Fruit fly (Drosophila melanogaster): Measurements from ENCODE around the gene CG6171.
A peak's percentile ranks its signal among the peaks of the same experiment; 100 is the strongest.

CG6171 gene

dm6 chr3R:15350993-15351426 lies 12.6 kb downstream of the CG6171 start, which contains the start of the genes Trs33 and Tmtc4 (continued):
- TF ChIP-seq Nf-YB (GFP tag; optimal IDR thresholded peaks at IDR 0.05) (no peak), CG32532 (GFP tag; IDR thresholded peaks at IDR 0.05) (peak; percentile 19; the same call in 1 of the 2 replicates), CG3163 (GFP tag; optimal IDR thresholded peaks at IDR 0.05) (no peak), CG3281 (GFP tag; optimal IDR thresholded peaks at IDR 0.05) (peak; percentile 18), Nf-YC (tag; optimal IDR thresholded peaks at IDR 0.05) (peak; percentile 52), CG15011 (GFP tag; optimal IDR thresholded peaks at IDR 0.05) (no peak), CG15479 (GFP tag; optimal IDR thresholded peaks at IDR 0.05) (no peak), CG18599 (GFP tag; optimal IDR thresholded peaks at IDR 0.05) (peak; percentile 37), Aef1 (GFP tag; IDR thresholded peaks at IDR 0.05) (peak; percentile 43; the same call in 2 of the 3 replicates), CG7357 (GFP tag; IDR thresholded peaks at IDR 0.05) (no peak), Dfd (GFP tag; optimal IDR thresholded peaks at IDR 0.05) (no peak), Doc2 (GFP tag; IDR thresholded peaks at IDR 0.05) (no peak), CG9932 (GFP tag; IDR thresholded peaks at IDR 0.05) (peak; percentile 50; the same call in 1 of the 2 replicates), CG34376 (GFP tag; optimal IDR thresholded peaks at IDR 0.05) (peak; percentile 15), gce (GFP tag; IDR thresholded peaks at IDR 0.05) (no peak), grau (tag; optimal IDR thresholded peaks at IDR 0.05) (peak; percentile 49), CG6683 (GFP tag; optimal IDR thresholded peaks at IDR 0.05) (peak; percentile 9), twi (tag; optimal IDR thresholded peaks at IDR 0.05) (peak; percentile 44), row (GFP tag; IDR thresholded peaks at IDR 0.05) (peak; percentile 85), CG9727 (GFP tag; optimal IDR thresholded peaks at IDR 0.05) (no peak), ara (GFP tag; IDR thresholded peaks at IDR 0.05) (no peak), Hmx (GFP tag; optimal IDR thresholded peaks at IDR 0.05) (no peak), oc (tag; optimal IDR thresholded peaks at IDR 0.05) (peak; percentile 46), CG10654 (GFP tag; optimal IDR thresholded peaks at IDR 0.05) (peak; percentile 20), bbx (GFP tag; IDR thresholded peaks at IDR 0.05; ENCODE audit: partially characterized antibody) (peak; percentile 16; the same call in 1 of the 2 replicates), Side (GFP tag; optimal IDR thresholded peaks at IDR 0.05) (no peak), lbe (GFP tag; optimal IDR thresholded peaks at IDR 0.05) (peak; percentile 55), Abd-B (GFP tag; optimal IDR thresholded peaks at IDR 0.05) (no peak), tna (GFP tag; IDR thresholded peaks at IDR 0.05; ENCODE audit: partially characterized antibody) (no peak), unpg (GFP tag; optimal IDR thresholded peaks at IDR 0.05) (peak; percentile 50), CG31441 (GFP tag; IDR thresholded peaks at IDR 0.05) (peak; percentile 49; the same call in 1 of the 2 replicates), grn (GFP tag; optimal IDR thresholded peaks at IDR 0.05) (no peak), ci (GFP tag; IDR thresholded peaks at IDR 0.05) (no peak), ase (GFP tag; IDR thresholded peaks at IDR 0.05) (peak; percentile 37; the same call in 1 of the 3 replicates), gem (tag; optimal IDR thresholded peaks at IDR 0.05) (peak; percentile 67), CG34422 (GFP tag; IDR thresholded peaks at IDR 0.05) (peak; percentile 29; the same call in 1 of the 3 replicates), Hsf (GFP tag; optimal IDR thresholded peaks at IDR 0.05) (peak; percentile 21), CG12299 (tag; optimal IDR thresholded peaks at IDR 0.05) (peak; percentile 8), gsb-n (tag; optimal IDR thresholded peaks at IDR 0.05) (peak; percentile 58), CG12071 (GFP tag; optimal IDR thresholded peaks at IDR 0.05) (no peak), CG11723 (GFP tag; optimal IDR thresholded peaks at IDR 0.05) (peak; percentile 6), CG6654 (GFP tag; optimal IDR thresholded peaks at IDR 0.05) (no peak), CG17829 (tag; optimal IDR thresholded peaks at IDR 0.05) (peak; percentile 65), CG2120 (GFP tag; optimal IDR thresholded peaks at IDR 0.05) (peak; percentile 56), Antp (GFP tag; optimal IDR thresholded peaks at IDR 0.05) (no peak), gcm2 (GFP tag; optimal IDR thresholded peaks at IDR 0.05) (no peak), CG12391 (tag; optimal IDR thresholded peaks at IDR 0.05) (peak; percentile 72), gro (GFP tag; optimal IDR thresholded peaks at IDR 0.05) (no peak), Usf (GFP tag; optimal IDR thresholded peaks at IDR 0.05) (no peak), CG12104 (GFP tag; optimal IDR thresholded peaks at IDR 0.05) (peak; percentile 21), CG10462 (GFP tag; optimal IDR thresholded peaks at IDR 0.05) (no peak)

Data from whole organism, embryonic.